Worm (Caenorhabditis elegans) whole organism, young adult: Measurements from ENCODE around the gene C46C11.3.

ENCODE experiments used
- F10E7.11 ChIP-seq: sonication (generic microtip); optimal IDR thresholded peaks from 2 replicates; lab custom pipeline; 2017; ENCODE audit warnings: mild to moderate bottlenecking, missing genetic modification characterization, moderate library complexity, missing compliant biosample characterization
- F33H1.4 ChIP-seq: fragments of 200-800 bp; sonication (Bioruptor generic); IDR thresholded peaks from 2 replicates; pipeline ENCODE4 v1.3.6; 2022; ENCODE audit warnings: missing genetic modification reagents, missing genetic modification characterization, missing compliant biosample characterization
- F49E8.2 ChIP-seq: sonication (generic microtip); optimal IDR thresholded peaks from 3 replicates; lab custom pipeline; 2017; ENCODE audit warnings: missing genetic modification characterization, mild to moderate bottlenecking, missing compliant biosample characterization, antibody characterized with exemption, moderate library complexity; ENCODE audit not compliant: insufficient read depth
- Y53G8AR.9 ChIP-seq: fragments of 200-800 bp; sonication (Bioruptor generic); conservative IDR thresholded peaks from 2 replicates; pipeline ENCODE4 v1.3.6; 2022; ENCODE audit warnings: missing genetic modification reagents, missing genetic modification characterization, missing compliant biosample characterization
- bed-1 ChIP-seq: fragments of 200-800 bp; sonication (Bioruptor generic); IDR thresholded peaks from 2 replicates; pipeline ENCODE4 v1.3.6; 2022; ENCODE audit warnings: missing genetic modification reagents, missing genetic modification characterization, missing compliant biosample characterization
- nhr-120 ChIP-seq: fragments of 200-800 bp; sonication (Bioruptor generic); IDR thresholded peaks from 2 replicates; pipeline ENCODE4 v1.3.6; 2022; ENCODE audit warnings: missing genetic modification characterization, missing compliant biosample characterization
- nhr-179 ChIP-seq: sonication (generic microtip); optimal IDR thresholded peaks from 2 replicates; lab custom pipeline; 2016; ENCODE audit warnings: mild to moderate bottlenecking, missing genetic modification characterization, missing compliant biosample characterization
- nhr-90 ChIP-seq: sonication (generic microtip); optimal IDR thresholded peaks from 2 replicates; lab custom pipeline; 2016; ENCODE audit warnings: missing genotype, mild to moderate bottlenecking, missing genetic modification characterization, missing compliant biosample characterization

DNA sequence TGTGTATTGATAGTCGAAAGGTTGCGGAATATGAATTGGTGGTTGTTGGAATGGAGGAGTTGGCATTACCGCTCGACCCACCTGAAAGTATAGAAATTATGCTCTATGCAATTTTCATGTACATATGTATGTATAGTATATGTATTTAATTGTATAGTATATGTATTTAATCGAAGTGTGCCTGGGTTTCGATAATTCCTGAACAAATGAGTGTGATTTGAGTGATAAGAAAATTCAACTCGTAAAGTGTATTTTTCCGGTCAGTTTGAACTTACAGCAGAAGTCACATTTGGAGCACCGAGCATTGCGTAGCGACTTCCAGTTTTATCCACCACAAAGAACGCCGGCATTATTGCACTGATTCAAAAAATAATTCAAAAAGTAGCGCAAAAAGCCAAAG lies 36.6 kb downstream of the C46C11.3 start:
- TF ChIP-seq F49E8.2 (tag; lab: Kevin White, UChicago) (no peak), F33H1.4 (GFP tag; lab: Robert Waterston, UW) (no peak), F10E7.11 (tag; lab: Kevin White, UChicago) (no peak), nhr-120 (no peak), nhr-179 (tag; lab: Kevin White, UChicago) (no peak), Y53G8AR.9 (GFP tag; lab: Robert Waterston, UW) (no peak), bed-1 (GFP tag; lab: Robert Waterston, UW) (no peak), nhr-90 (tag; lab: Kevin White, UChicago) (no peak)
